Worm (Caenorhabditis elegans) whole organism, L1 larva: ENCODE data around the gene R74.2.

Experiments used
- C04F5.9 ChIP-seq: sonication (generic microtip); optimal IDR thresholded peaks from 2 replicates; lab custom pipeline; 2016; ENCODE audit warnings: missing genetic modification characterization, missing compliant biosample characterization
- ama-1 ChIP-seq: fragments of 150-350 bp; optimal IDR thresholded peaks from 2 replicates; lab custom pipeline; 2014
- fkh-10 ChIP-seq: sonication (generic microtip); optimal IDR thresholded peaks from 2 replicates; lab custom pipeline; 2017; ENCODE audit warnings: missing biosample characterization, missing genetic modification reagents, missing genetic modification characterization
- fkh-8 ChIP-seq: sonication (generic microtip); optimal IDR thresholded peaks from 2 replicates; lab custom pipeline; 2016; ENCODE audit warnings: mild to moderate bottlenecking, missing genetic modification characterization, missing compliant biosample characterization
- lin-15B ChIP-seq: fragments of 150-350 bp; sonication (generic microtip); optimal IDR thresholded peaks from 3 replicates; lab custom pipeline; 2014; ENCODE audit warnings: missing biosample characterization, missing genetic modification characterization
- lsy-2 ChIP-seq, 2 experiments: fragments of 150-350 bp; optimal IDR thresholded peaks; 2 replicates each; lab custom pipeline; 2014; ENCODE audit warnings: missing biosample characterization in 2 of 2, missing genetic modification characterization in 2 of 2
- mef-2 ChIP-seq: fragments of 150-350 bp; optimal IDR thresholded peaks from 2 replicates; lab custom pipeline; 2014; ENCODE audit warnings: missing biosample characterization, missing genetic modification characterization
- mep-1 ChIP-seq: fragments of 150-350 bp; optimal IDR thresholded peaks from 2 replicates; lab custom pipeline; 2014; ENCODE audit warnings: missing biosample characterization, missing genetic modification characterization
- nhr-237 ChIP-seq: fragments of 150-350 bp; optimal IDR thresholded peaks from 2 replicates; lab custom pipeline; 2014; ENCODE audit warnings: missing biosample characterization, missing genetic modification characterization
- nhr-28 ChIP-seq: fragments of 150-350 bp; optimal IDR thresholded peaks from 2 replicates; lab custom pipeline; 2014; ENCODE audit warnings: missing biosample characterization, missing genetic modification characterization
- nhr-76 ChIP-seq: sonication (generic microtip); optimal IDR thresholded peaks from 2 replicates; lab custom pipeline; 2017; ENCODE audit warnings: missing biosample characterization, missing genetic modification characterization
- snpc-4 ChIP-seq: fragments of 150-350 bp; optimal IDR thresholded peaks from 2 replicates; lab custom pipeline; 2014; ENCODE audit warnings: missing biosample characterization, missing genetic modification characterization
- zag-1 ChIP-seq: fragments of 150-350 bp; optimal IDR thresholded peaks from 2 replicates; lab custom pipeline; 2014; ENCODE audit warnings: missing biosample characterization, missing genetic modification characterization

DNA sequence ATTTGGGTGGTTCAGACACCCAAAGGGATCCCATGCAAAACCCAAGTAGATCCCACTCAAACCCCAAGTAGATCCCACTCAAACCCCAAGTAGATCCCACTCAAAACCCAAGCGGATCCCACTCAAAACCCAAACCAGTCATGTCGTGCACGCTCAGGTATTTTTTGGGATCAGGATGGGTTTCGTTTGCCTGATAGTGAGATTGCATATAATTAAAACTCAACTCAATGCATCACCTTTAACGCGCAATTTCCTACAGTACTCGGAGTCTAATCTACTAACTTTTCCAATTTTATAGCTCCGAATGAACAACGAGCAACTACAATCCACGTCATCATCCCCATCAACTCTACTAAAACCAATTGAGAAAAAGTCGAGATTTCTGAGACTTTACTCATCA lies 21.2 kb downstream of the R74.2 start, which contains the start of gene phlp-2:
- TF ChIP-seq lin-15B (tag; lab: Kevin White, UChicago) (no peak), nhr-28 (tag; lab: Kevin White, UChicago) (no peak), snpc-4 (tag; lab: Kevin White, UChicago) (no peak), ama-1 (lab: Kevin White, UChicago) (no peak), fkh-10 (GFP tag; lab: Kevin White, UChicago) (no peak), C04F5.9 (tag; lab: Kevin White, UChicago) (no peak), nhr-76 (tag; lab: Kevin White, UChicago) (no peak), fkh-8 (tag; lab: Kevin White, UChicago) (no peak), zag-1 (tag; lab: Kevin White, UChicago) (no peak), mep-1 (tag; lab: Kevin White, UChicago) (no peak), nhr-237 (no peak), lsy-2 (tag; optimal IDR thresholded peaks at IDR 0.05; lab: Kevin White, UChicago) (no peak), mef-2 (tag; lab: Kevin White, UChicago) (no peak)
